Fruit fly (Drosophila melanogaster) whole organism, embryonic: ENCODE data around the gene CG3919.

Source experiments
- BEAF-32 ChIP-seq: fragments of 200-800 bp; sonication (Bioruptor generic); optimal IDR thresholded peaks from 3 replicates; lab custom pipeline; 2017; ENCODE audit warnings: missing biosample characterization, missing genetic modification characterization, mild to moderate bottlenecking, moderate library complexity, missing genetic modification reagents
- C15 ChIP-seq: fragments of 200-800 bp; sonication (Bioruptor generic); IDR thresholded peaks from 3 replicates; pipeline ENCODE4 v1.3.6; 2022; ENCODE audit warnings: missing biosample characterization, missing genetic modification characterization
- CG10431 ChIP-seq: fragments of 200-800 bp; sonication (Bioruptor generic); optimal IDR thresholded peaks from 3 replicates; lab custom pipeline; 2018; ENCODE audit warnings: missing biosample characterization, mild to moderate bottlenecking, missing genetic modification characterization
- CG10565 ChIP-seq: fragments of 200-800 bp; sonication (Bioruptor generic); optimal IDR thresholded peaks from 3 replicates; lab custom pipeline; 2016; ENCODE audit warnings: missing biosample characterization, mild to moderate bottlenecking, missing genetic modification characterization
- CG12155 ChIP-seq: fragments of 200-800 bp; sonication (Bioruptor generic); optimal IDR thresholded peaks from 3 replicates; lab custom pipeline; 2016; ENCODE audit warnings: missing biosample characterization, missing genetic modification characterization
- CG12391 ChIP-seq: fragments of 200-800 bp; sonication (Bioruptor generic); optimal IDR thresholded peaks from 3 replicates; lab custom pipeline; 2018; ENCODE audit warnings: missing biosample characterization, mild to moderate bottlenecking, missing genetic modification characterization, moderate library complexity
- CG12942 ChIP-seq: fragments of 200-800 bp; sonication (Bioruptor generic); optimal IDR thresholded peaks from 3 replicates; lab custom pipeline; 2016; ENCODE audit warnings: missing biosample characterization, missing genetic modification characterization
- CG13296 ChIP-seq: fragments of 200-800 bp; sonication (Bioruptor generic); optimal IDR thresholded peaks from 3 replicates; lab custom pipeline; 2018; ENCODE audit warnings: missing biosample characterization, mild to moderate bottlenecking, missing genetic modification characterization
- CG17328 ChIP-seq: fragments of 200-800 bp; sonication (Bioruptor generic); IDR thresholded peaks from 2 replicates; pipeline ENCODE4 v1.3.6; 2022; ENCODE audit warnings: missing biosample characterization, missing genetic modification characterization
- CG18599 ChIP-seq: fragments of 200-800 bp; sonication (Bioruptor generic); optimal IDR thresholded peaks from 3 replicates; lab custom pipeline; 2017; ENCODE audit warnings: missing biosample characterization, missing genetic modification characterization, mild to moderate bottlenecking, moderate library complexity, missing genetic modification reagents
- CG2678 ChIP-seq: fragments of 200-800 bp; sonication (Bioruptor generic); optimal IDR thresholded peaks from 3 replicates; lab custom pipeline; 2019; ENCODE audit warnings: missing biosample characterization, mild to moderate bottlenecking, missing genetic modification characterization, moderate library complexity
- CG30431 ChIP-seq: fragments of 200-800 bp; sonication (Bioruptor generic); optimal IDR thresholded peaks from 2 replicates; lab custom pipeline; 2017; ENCODE audit warnings: missing biosample characterization, missing genetic modification characterization
- CG3065 ChIP-seq: fragments of 200-800 bp; sonication (Bioruptor generic); optimal IDR thresholded peaks from 2 replicates; lab custom pipeline; 2016; ENCODE audit warnings: missing biosample characterization, missing genetic modification characterization
- CG31224 ChIP-seq: fragments of 200-800 bp; sonication (Bioruptor generic); IDR thresholded peaks from 2 replicates; pipeline ENCODE4 v1.3.6; 2022; ENCODE audit warnings: missing biosample characterization, missing genetic modification characterization
- CG33557 ChIP-seq: fragments of 200-800 bp; sonication (Bioruptor generic); optimal IDR thresholded peaks from 2 replicates; lab custom pipeline; 2019; ENCODE audit warnings: missing biosample characterization, mild to moderate bottlenecking, missing genetic modification characterization, moderate library complexity
- CG3407 ChIP-seq: fragments of 200-800 bp; sonication (Bioruptor generic); optimal IDR thresholded peaks from 2 replicates; lab custom pipeline; 2018; ENCODE audit warnings: missing biosample characterization, mild to moderate bottlenecking, missing genetic modification characterization
- CG7372 ChIP-seq: fragments of 200-800 bp; sonication (Bioruptor generic); IDR thresholded peaks from 2 replicates; pipeline ENCODE4 v1.3.6; 2022; ENCODE audit warnings: missing biosample characterization, missing genetic modification characterization
- CG7556 ChIP-seq: fragments of 200-800 bp; sonication (Bioruptor generic); optimal IDR thresholded peaks from 2 replicates; lab custom pipeline; 2017; ENCODE audit warnings: missing biosample characterization, mild to moderate bottlenecking, missing genetic modification characterization
- CG7745 ChIP-seq: fragments of 200-800 bp; sonication (Bioruptor generic); optimal IDR thresholded peaks from 2 replicates; lab custom pipeline; 2018; ENCODE audit warnings: missing biosample characterization, mild to moderate bottlenecking, missing genetic modification characterization, moderate library complexity
- CG7963 ChIP-seq: fragments of 200-800 bp; sonication (Bioruptor generic); IDR thresholded peaks from 3 replicates; pipeline ENCODE4 v1.3.6; 2022; ENCODE audit warnings: missing biosample characterization, missing genetic modification characterization; ENCODE audit not compliant: partially characterized antibody
- CG8359 ChIP-seq: fragments of 200-800 bp; sonication (Bioruptor generic); optimal IDR thresholded peaks from 2 replicates; lab custom pipeline; 2017; ENCODE audit warnings: missing biosample characterization, mild to moderate bottlenecking, missing genetic modification characterization, borderline replicate concordance
- D19A ChIP-seq: fragments of 200-800 bp; optimal IDR thresholded peaks from 3 replicates; lab custom pipeline; 2019; ENCODE audit warnings: missing biosample characterization, mild to moderate bottlenecking, missing genetic modification characterization, moderate library complexity
- Dip3 ChIP-seq: fragments of 200-800 bp; sonication (Bioruptor generic); optimal IDR thresholded peaks from 3 replicates; lab custom pipeline; 2016; ENCODE audit warnings: missing biosample characterization, missing genetic modification characterization
- Dref ChIP-seq: fragments of 200-800 bp; sonication (Bioruptor generic); IDR thresholded peaks from 2 replicates; pipeline ENCODE4 v1.3.6; 2022; ENCODE audit warnings: missing biosample characterization, missing genetic modification characterization
- E2f2 ChIP-seq: fragments of 200-800 bp; sonication (Bioruptor generic); IDR thresholded peaks from 2 replicates; pipeline ENCODE4 v1.3.6; 2022; ENCODE audit warnings: missing biosample characterization, missing genetic modification characterization
- Ets65A ChIP-seq: fragments of 200-800 bp; sonication (Bioruptor generic); peaks from one replicate; lab custom pipeline; 2016; ENCODE audit warnings: missing biosample characterization, missing genetic modification characterization
- Ets97D ChIP-seq: fragments of 200-800 bp; sonication (Bioruptor generic); optimal IDR thresholded peaks from 3 replicates; lab custom pipeline; 2016; ENCODE audit warnings: missing biosample characterization, missing genetic modification characterization
- H15 ChIP-seq: fragments of 200-800 bp; sonication (Bioruptor generic); IDR thresholded peaks from 3 replicates; pipeline ENCODE4 v1.3.6; 2022; ENCODE audit warnings: missing biosample characterization, missing genetic modification characterization
- MBD-R2 ChIP-seq: fragments of 200-800 bp; sonication (Bioruptor generic); IDR thresholded peaks from 2 replicates; pipeline ENCODE4 v1.3.6; 2022; ENCODE audit warnings: missing biosample characterization, missing genetic modification characterization
- Ravus ChIP-seq: fragments of 200-800 bp; sonication (Bioruptor generic); IDR thresholded peaks from 2 replicates; pipeline ENCODE4 v1.3.6; 2022; ENCODE audit warnings: missing biosample characterization, missing genetic modification characterization
- Tbp ChIP-seq: fragments of >200 bp; optimal IDR thresholded peaks from 2 replicates; lab custom pipeline; 2018; ENCODE audit warnings: missing biosample characterization, missing genetic modification characterization
- ara ChIP-seq: fragments of 200-800 bp; sonication (Bioruptor generic); IDR thresholded peaks from 2 replicates; pipeline ENCODE4 v1.3.6; 2022; ENCODE audit warnings: missing biosample characterization, missing genetic modification characterization
- bcd ChIP-seq: fragments of 200-800 bp; sonication (Bioruptor generic); optimal IDR thresholded peaks from 2 replicates; lab custom pipeline; 2017; ENCODE audit warnings: missing biosample characterization, mild to moderate bottlenecking, missing genetic modification characterization
- bsh ChIP-seq, 2 experiments: fragments of 200-800 bp; sonication (Bioruptor generic); optimal IDR thresholded peaks; 2 replicates each; lab custom pipeline; 2017 to 2018; ENCODE audit warnings: mild to moderate bottlenecking in 2 of 2, missing biosample characterization in 2 of 2, missing genetic modification characterization in 2 of 2, moderate library complexity in 1 of 2
- cato ChIP-seq: fragments of 200-800 bp; sonication (Bioruptor generic); optimal IDR thresholded peaks from 2 replicates; lab custom pipeline; 2016; ENCODE audit warnings: missing biosample characterization, missing genetic modification characterization, borderline replicate concordance
- corto ChIP-seq: fragments of 200-800 bp; sonication (Bioruptor generic); optimal IDR thresholded peaks from 2 replicates; lab custom pipeline; 2016; ENCODE audit warnings: missing biosample characterization, mild to moderate bottlenecking, missing genetic modification characterization, moderate library complexity
- exex ChIP-seq: fragments of 200-800 bp; sonication (Bioruptor generic); optimal IDR thresholded peaks from 4 replicates; lab custom pipeline; 2018; ENCODE audit warnings: missing biosample characterization, mild to moderate bottlenecking, missing genetic modification characterization, moderate library complexity
- eyg ChIP-seq: fragments of 200-800 bp; sonication (Bioruptor generic); optimal IDR thresholded peaks from 3 replicates; lab custom pipeline; 2016; ENCODE audit warnings: missing biosample characterization, missing genetic modification characterization
- fd64A ChIP-seq: fragments of 200-800 bp; sonication (Bioruptor generic); optimal IDR thresholded peaks from 3 replicates; lab custom pipeline; 2018; ENCODE audit warnings: missing biosample characterization, mild to moderate bottlenecking, missing genetic modification characterization
- gsb ChIP-seq: fragments of 200-800 bp; sonication (Bioruptor generic); IDR thresholded peaks from 2 replicates; pipeline ENCODE4 v1.3.6; 2022; ENCODE audit warnings: missing biosample characterization, missing genetic modification characterization
- jigr1 ChIP-seq: fragments of 200-800 bp; sonication (Bioruptor generic); IDR thresholded peaks from 3 replicates; pipeline ENCODE4 v1.3.6; 2022; ENCODE audit warnings: missing biosample characterization, missing genetic modification characterization
- odd ChIP-seq: fragments of 200-800 bp; sonication (Bioruptor generic); optimal IDR thresholded peaks from 2 replicates; lab custom pipeline; 2017; ENCODE audit warnings: missing biosample characterization, mild to moderate bottlenecking, missing genetic modification characterization
- org-1 ChIP-seq: fragments of 200-800 bp; sonication (Bioruptor generic); optimal IDR thresholded peaks from 2 replicates; lab custom pipeline; 2017; ENCODE audit warnings: missing biosample characterization, missing genetic modification characterization
- phol ChIP-seq: fragments of 200-800 bp; sonication (Bioruptor generic); optimal IDR thresholded peaks from 3 replicates; lab custom pipeline; 2018; ENCODE audit warnings: missing biosample characterization, mild to moderate bottlenecking, missing genetic modification characterization, moderate library complexity
- pita ChIP-seq: fragments of 200-800 bp; sonication (Bioruptor generic); optimal IDR thresholded peaks from 2 replicates; lab custom pipeline; 2017; ENCODE audit warnings: missing biosample characterization, mild to moderate bottlenecking, missing genetic modification characterization
- trem ChIP-seq: fragments of 200-800 bp; optimal IDR thresholded peaks from 3 replicates; lab custom pipeline; 2019; ENCODE audit warnings: missing biosample characterization, mild to moderate bottlenecking, missing genetic modification characterization, moderate library complexity
- ttk ChIP-seq: fragments of 200-800 bp; sonication (Bioruptor generic); IDR thresholded peaks from 2 replicates; pipeline ENCODE4 v2.1.2; 2022; ENCODE audit warnings: missing biosample characterization, missing genetic modification characterization
- tx ChIP-seq: fragments of 200-800 bp; sonication (Bioruptor generic); optimal IDR thresholded peaks from 2 replicates; lab custom pipeline; 2016; ENCODE audit warnings: missing biosample characterization, missing genetic modification characterization
- vnd ChIP-seq: fragments of 200-800 bp; sonication (Bioruptor generic); IDR thresholded peaks from 3 replicates; pipeline ENCODE4 v1.3.6; 2022; ENCODE audit warnings: missing biosample characterization, missing genetic modification characterization; ENCODE audit not compliant: partially characterized antibody

CG3919 gene

DNA sequence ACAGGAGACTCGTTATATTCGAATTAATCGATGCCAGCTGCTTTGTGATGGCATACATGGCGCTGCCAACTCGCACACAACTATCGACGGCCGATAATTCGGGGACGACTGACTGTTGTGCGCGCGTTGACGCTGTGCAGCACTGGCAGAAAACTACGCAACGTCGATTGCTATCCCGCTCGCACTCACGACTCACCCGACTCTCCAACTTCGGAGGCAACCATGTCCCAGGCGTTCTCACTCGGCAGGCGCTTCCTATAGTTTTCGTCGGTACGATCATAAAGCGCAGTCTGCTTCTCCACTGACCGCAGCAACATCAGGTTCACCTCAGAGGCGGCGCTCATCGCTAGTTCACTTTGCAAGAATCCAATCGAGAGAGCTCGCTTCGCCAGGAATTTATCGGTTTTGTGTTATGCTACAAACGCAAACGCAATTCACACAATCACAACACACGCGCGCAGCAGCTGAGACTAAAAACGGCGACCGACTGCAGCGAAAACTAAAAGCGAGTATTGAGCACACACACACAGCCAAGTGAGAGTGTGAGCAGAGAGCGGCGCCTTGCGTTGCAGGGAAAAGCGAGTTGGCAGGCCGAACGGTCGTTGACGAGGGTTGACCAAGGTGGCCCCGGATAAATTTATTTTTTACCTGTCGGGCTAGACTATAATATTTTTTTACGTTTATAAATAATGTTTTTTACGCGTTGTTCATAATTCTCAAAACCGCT, 844 bp upstream of the CG3919 start, which contains the start of gene stwl (continued):
- TF ChIP-seq Ravus (no peak; the same call in 1 of the 2 replicates), CG3407 (GFP tag; lab: Kevin White, UChicago) (no peak), gsb (GFP tag; lab: Robert Waterston, UW) (peak; percentile 15; the same call in 1 of the 2 replicates), Dref (GFP tag; lab: Robert Waterston, UW) (peak; percentile 66), CG13296 (GFP tag; lab: Kevin White, UChicago) (no peak), tx (peak; percentile 51), org-1 (GFP tag; lab: Kevin White, UChicago) (no peak), CG17328 (peak; percentile 46), corto (GFP tag; lab: Kevin White, UChicago) (no peak), CG33557 (no peak), exex (tag; lab: Kevin White, UChicago) (no peak), CG12942 (peak; percentile 58), bsh (GFP tag; optimal IDR thresholded peaks at IDR 0.05; lab: Kevin White, UChicago) (peak in 1 of 2 experiments; percentile 20), Dip3 (peak; percentile 54), MBD-R2 (GFP tag; lab: Robert Waterston, UW) (peak; percentile 67), trem (peak; percentile 98), Ets97D (GFP tag; lab: Kevin White, UChicago) (peak; percentile 84), Ets65A (GFP tag; lab: Kevin White, UChicago) (peak; percentile 93), CG18599 (GFP tag; lab: Kevin White, UChicago) (peak; percentile 52), BEAF-32 (peak; percentile 79), eyg (GFP tag; lab: Kevin White, UChicago) (peak; percentile 9), CG10431 (GFP tag; lab: Kevin White, UChicago) (no peak), ttk (GFP tag; lab: Robert Waterston, UW) (peak; percentile 68), ara (0 out of 2 replicates have a peak, but pooled peaks have one; percentile 8), CG3065 (GFP tag; lab: Kevin White, UChicago) (no peak), CG8359 (GFP tag; lab: Kevin White, UChicago) (no peak), pita (GFP tag; lab: Kevin White, UChicago) (no peak), fd64A (GFP tag; lab: Kevin White, UChicago) (no peak), Tbp (GFP tag; lab: Kevin White, UChicago) (no peak), CG12391 (no peak), CG7745 (tag; lab: Kevin White, UChicago) (no peak), cato (GFP tag; lab: Kevin White, UChicago) (no peak), CG12155 (GFP tag; lab: Kevin White, UChicago) (peak; percentile 94), E2f2 (GFP tag; lab: Robert Waterston, UW) (no peak; the same call in 1 of the 2 replicates), CG10565 (GFP tag; lab: Kevin White, UChicago) (no peak), CG2678 (tag; lab: Kevin White, UChicago) (no peak), odd (GFP tag; lab: Kevin White, UChicago) (no peak), CG31224 (GFP tag; lab: Robert Waterston, UW) (no peak), bcd (GFP tag; lab: Kevin White, UChicago) (peak; percentile 41), jigr1 (no peak; the same call in 1 of the 3 replicates), CG7963 (GFP tag; lab: Robert Waterston, UW) (peak; percentile 60; the same call in 2 of the 3 replicates), C15 (GFP tag; lab: Robert Waterston, UW) (0 out of 3 replicates have a peak, but pooled peaks have one; percentile 16), CG7372 (GFP tag; lab: Robert Waterston, UW) (0 out of 2 replicates have a peak, but pooled peaks have one; percentile 22), D19A (tag; lab: Kevin White, UChicago) (no peak), CG7556 (GFP tag; lab: Kevin White, UChicago) (no peak), phol (peak; percentile 61), CG30431 (GFP tag; lab: Kevin White, UChicago) (no peak), vnd (GFP tag; lab: Robert Waterston, UW) (peak; percentile 70), H15 (GFP tag; lab: Robert Waterston, UW) (peak; percentile 61; the same call in 2 of the 3 replicates)
